Worm (Caenorhabditis elegans): ENCODE data around the gene srg-69.

ce11 chrII:5337495-5337840, 18.0 kb upstream of the srg-69 start:
- TF ChIP-seq ztf-23 (GFP tag; IDR thresholded peaks at IDR 0.05) (no peak), klf-2 (GFP tag; conservative IDR thresholded peaks at IDR 0.05) (no peak), ztf-29 (GFP tag; IDR thresholded peaks at IDR 0.05) (no peak), flt-1 (GFP tag; IDR thresholded peaks at IDR 0.05) (no peak), ref-1 (GFP tag; conservative IDR thresholded peaks at IDR 0.05) (no peak), med-1 (GFP tag; optimal IDR thresholded peaks at IDR 0.05; ENCODE audit: insufficient read depth) (no peak), T22C8.4 (GFP tag; IDR thresholded peaks at IDR 0.05) (no peak), tab-1 (GFP tag; IDR thresholded peaks at IDR 0.05) (no peak), cog-1 (tag; optimal IDR thresholded peaks at IDR 0.05) (no peak)

All from whole organism, midembryonic.